Worm (Caenorhabditis elegans) whole organism, late embryonic: Measurements from ENCODE around the gene egl-5.

Experiments used
- C38D4.7 ChIP-seq: fragments of 200-800 bp; sonication (Bioruptor generic); optimal IDR thresholded peaks from 2 replicates; lab custom pipeline; 2018; ENCODE audit warnings: mild to moderate bottlenecking, missing genetic modification characterization, moderate library complexity, missing compliant biosample characterization
- T23F11.4 ChIP-seq: fragments of 200-800 bp; sonication (Bioruptor generic); optimal IDR thresholded peaks from 2 replicates; lab custom pipeline; 2018; ENCODE audit warnings: mild to moderate bottlenecking, missing genetic modification characterization, missing compliant biosample characterization
- Y22D7AL.16 ChIP-seq: sonication (generic microtip); optimal IDR thresholded peaks from 2 replicates; lab custom pipeline; 2016; ENCODE audit warnings: missing genetic modification characterization, missing compliant biosample characterization
- ahr-1 ChIP-seq: sonication (generic microtip); optimal IDR thresholded peaks from 2 replicates; lab custom pipeline; 2016; ENCODE audit warnings: missing genetic modification characterization, missing compliant biosample characterization
- ama-1 ChIP-seq: fragments of 150-350 bp; optimal IDR thresholded peaks from 2 replicates; lab custom pipeline; 2014
- ceh-18 ChIP-seq: sonication (generic microtip); optimal IDR thresholded peaks from 2 replicates; lab custom pipeline; 2016; ENCODE audit warnings: missing genetic modification characterization, missing compliant biosample characterization
- ceh-19 ChIP-seq: fragments of 200-800 bp; sonication (Bioruptor generic); optimal IDR thresholded peaks from 2 replicates; lab custom pipeline; 2018; ENCODE audit warnings: mild to moderate bottlenecking, missing genetic modification characterization, missing compliant biosample characterization
- ceh-22 ChIP-seq: sonication (generic microtip); optimal IDR thresholded peaks from 2 replicates; lab custom pipeline; 2017; ENCODE audit warnings: missing biosample characterization, missing genetic modification characterization
- ceh-31 ChIP-seq: sonication (generic microtip); optimal IDR thresholded peaks from 2 replicates; lab custom pipeline; 2016; ENCODE audit warnings: missing genetic modification characterization, missing compliant biosample characterization
- ceh-34 ChIP-seq: sonication (generic microtip); optimal IDR thresholded peaks from 2 replicates; lab custom pipeline; 2016; ENCODE audit warnings: mild to moderate bottlenecking, missing genetic modification characterization, missing compliant biosample characterization
- ceh-6 ChIP-seq: fragments of 200-800 bp; sonication (Bioruptor generic); optimal IDR thresholded peaks from 2 replicates; lab custom pipeline; 2018; ENCODE audit warnings: mild to moderate bottlenecking, missing genetic modification characterization, missing compliant biosample characterization
- ceh-9 ChIP-seq: sonication (generic microtip); optimal IDR thresholded peaks from 2 replicates; lab custom pipeline; 2016; ENCODE audit warnings: mild to moderate bottlenecking, missing genetic modification characterization, inconsistent platforms, missing compliant biosample characterization
- dmd-4 ChIP-seq: sonication (generic microtip); optimal IDR thresholded peaks from 2 replicates; lab custom pipeline; 2016; ENCODE audit warnings: borderline replicate concordance, missing genetic modification characterization, missing compliant biosample characterization
- dve-1 ChIP-seq: sonication (generic microtip); optimal IDR thresholded peaks from 2 replicates; lab custom pipeline; 2017; ENCODE audit warnings: antibody characterized with exemption, mild to moderate bottlenecking, missing genetic modification characterization, missing compliant biosample characterization
- elt-2 ChIP-seq: sonication (generic microtip); optimal IDR thresholded peaks from 2 replicates; lab custom pipeline; 2016; ENCODE audit warnings: missing genetic modification reagents, missing genetic modification characterization, missing compliant biosample characterization
- elt-4 ChIP-seq: sonication (generic microtip); optimal IDR thresholded peaks from 2 replicates; lab custom pipeline; 2016; ENCODE audit warnings: missing genetic modification characterization, missing compliant biosample characterization
- gmeb-2 ChIP-seq: sonication (generic microtip); optimal IDR thresholded peaks from 2 replicates; lab custom pipeline; 2016; ENCODE audit warnings: missing genetic modification characterization, inconsistent platforms, missing compliant biosample characterization
- hlh-13 ChIP-seq: fragments of 200-800 bp; sonication (Bioruptor generic); optimal IDR thresholded peaks from 2 replicates; lab custom pipeline; 2018; ENCODE audit warnings: mild to moderate bottlenecking, missing genetic modification characterization, missing compliant biosample characterization
- hlh-15 ChIP-seq: sonication (generic microtip); optimal IDR thresholded peaks from 2 replicates; lab custom pipeline; 2016; ENCODE audit warnings: missing genetic modification characterization, missing compliant biosample characterization
- hlh-8 ChIP-seq: sonication (generic microtip); optimal IDR thresholded peaks from 2 replicates; lab custom pipeline; 2016; ENCODE audit warnings: missing genotype, missing genetic modification characterization, missing compliant biosample characterization
- lin-11 ChIP-seq: fragments of 200-800 bp; sonication (Bioruptor generic); optimal IDR thresholded peaks from 2 replicates; lab custom pipeline; 2018; ENCODE audit warnings: mild to moderate bottlenecking, missing genetic modification characterization, missing compliant biosample characterization
- mec-3 ChIP-seq: sonication (generic microtip); optimal IDR thresholded peaks from 2 replicates; lab custom pipeline; 2016; ENCODE audit warnings: borderline replicate concordance, missing genetic modification characterization, missing compliant biosample characterization
- nfya-1 ChIP-seq: sonication (generic microtip); optimal IDR thresholded peaks from 2 replicates; lab custom pipeline; 2017; ENCODE audit warnings: missing genetic modification characterization, mild to moderate bottlenecking, missing compliant biosample characterization, antibody characterized with exemption, moderate library complexity
- pat-9 ChIP-seq: fragments of 200-800 bp; sonication (Bioruptor generic); optimal IDR thresholded peaks from 2 replicates; lab custom pipeline; 2018; ENCODE audit warnings: mild to moderate bottlenecking, missing genetic modification characterization, moderate library complexity, missing compliant biosample characterization
- rnt-1 ChIP-seq: sonication (generic microtip); optimal IDR thresholded peaks from 2 replicates; lab custom pipeline; 2016; ENCODE audit warnings: missing genetic modification characterization, missing compliant biosample characterization
- tbx-2 ChIP-seq: sonication (generic microtip); optimal IDR thresholded peaks from 2 replicates; lab custom pipeline; 2016; ENCODE audit warnings: missing genetic modification characterization, missing compliant biosample characterization
- ttx-3 ChIP-seq: sonication (generic microtip); optimal IDR thresholded peaks from 2 replicates; lab custom pipeline; 2016; ENCODE audit warnings: missing genetic modification reagents, missing genetic modification characterization, missing compliant biosample characterization
- unc-42 ChIP-seq: sonication (generic microtip); optimal IDR thresholded peaks from 2 replicates; lab custom pipeline; 2016; ENCODE audit warnings: missing genotype, missing genetic modification characterization, missing compliant biosample characterization
- unc-55 ChIP-seq: sonication (generic microtip); optimal IDR thresholded peaks from 2 replicates; lab custom pipeline; 2017; ENCODE audit warnings: missing biosample characterization, missing genetic modification reagents, missing genetic modification characterization
- unc-86 ChIP-seq: sonication (generic microtip); optimal IDR thresholded peaks from 2 replicates; lab custom pipeline; 2016; ENCODE audit warnings: missing genetic modification characterization, missing compliant biosample characterization

The egl-5 gene

ce11 chrIII:7780566-7781238 is 33.5 kb upstream of the egl-5 start:
- TF ChIP-seq unc-55 (GFP tag; lab: Kevin White, UChicago), result peak; percentile 70
- no peak for TF ChIP-seq C38D4.7 (GFP tag; lab: Kevin White, UChicago)
- TF ChIP-seq ceh-6 (GFP tag; lab: Kevin White, UChicago), result no peak
- peak; percentile 62 for TF ChIP-seq rnt-1
- TF ChIP-seq ceh-31 (tag; lab: Kevin White, UChicago), result no peak
- TF ChIP-seq gmeb-2 (tag; lab: Kevin White, UChicago), result no peak
- no peak for TF ChIP-seq dmd-4
- TF ChIP-seq dve-1, result no peak

ce11 chrIII:7783354-7783753 is 30.8 kb upstream of the egl-5 start, which contains the start of gene mab-5:
mab-5 (minus strand) TSS chrIII:7783454.
- no peak for TF ChIP-seq gmeb-2 (tag; lab: Kevin White, UChicago)
- TF ChIP-seq ceh-34 (tag; lab: Kevin White, UChicago), result no peak

ce11 chrIII:7784201-7784600 is 30.0 kb upstream of the egl-5 start:
- TF ChIP-seq hlh-8 (tag; lab: Kevin White, UChicago), result peak; percentile 0
- no peak for TF ChIP-seq ceh-9
- TF ChIP-seq elt-2 (tag; lab: Kevin White, UChicago), result no peak
- TF ChIP-seq T23F11.4 (GFP tag; lab: Kevin White, UChicago), result peak; percentile 6
- TF ChIP-seq ahr-1, result no peak
- TF ChIP-seq ceh-6 (GFP tag; lab: Kevin White, UChicago), result no peak
- TF ChIP-seq nfya-1 (tag; lab: Kevin White, UChicago), result peak; percentile 73
- TF ChIP-seq unc-55 (GFP tag; lab: Kevin White, UChicago), result peak; percentile 24
- no peak for TF ChIP-seq hlh-15 (tag; lab: Kevin White, UChicago)

- no peak for TF ChIP-seq tbx-2 (tag; lab: Kevin White, UChicago)
- TF ChIP-seq hlh-13 (GFP tag; lab: Kevin White, UChicago), result no peak
- no peak for TF ChIP-seq mec-3 (tag; lab: Kevin White, UChicago)
- TF ChIP-seq T23F11.4 (GFP tag; lab: Kevin White, UChicago), result no peak
- TF ChIP-seq Y22D7AL.16 (tag; lab: Kevin White, UChicago), result no peak
- TF ChIP-seq elt-4 (tag; lab: Kevin White, UChicago), result no peak
- TF ChIP-seq unc-86, result no peak
- no peak for TF ChIP-seq ttx-3
- TF ChIP-seq ceh-18, result no peak
- no peak for TF ChIP-seq hlh-8 (tag; lab: Kevin White, UChicago)
- no peak for TF ChIP-seq pat-9 (tag; lab: Kevin White, UChicago)
- no peak for TF ChIP-seq ceh-34 (tag; lab: Kevin White, UChicago)
These were observed 25.8 kb upstream of the egl-5 start for ce11 chrIII:7788410-7788809.

- TF ChIP-seq nfya-1 (tag; lab: Kevin White, UChicago) (peak; percentile 27), lin-11 (tag; lab: Kevin White, UChicago) (no peak), unc-42 (no peak)
These were observed 23.7 kb upstream of the egl-5 start for ce11 chrIII:7790522-7790921.

- TF ChIP-seq ceh-19, result no peak
- peak; percentile 67 for TF ChIP-seq nfya-1 (tag; lab: Kevin White, UChicago)
These were observed 22.0 kb upstream of the egl-5 start for ce11 chrIII:7792209-7792608.

ce11 chrIII:7792970-7793369 is 21.2 kb upstream of the egl-5 start:
- no peak for TF ChIP-seq ceh-19
- no peak for TF ChIP-seq nfya-1 (tag; lab: Kevin White, UChicago)
- TF ChIP-seq ceh-22, result no peak
- no peak for TF ChIP-seq ama-1
- TF ChIP-seq, all 69 proteins: peak for 0
